Fruit fly (Drosophila melanogaster) whole organism, embryonic: ENCODE measurements around the gene Try29F.
A peak's percentile ranks its signal among the peaks of the same experiment; 100 is the strongest.

Experiments
- Atf-2 ChIP-seq: fragments of 200-800 bp; sonication (Bioruptor generic); optimal IDR thresholded peaks from 2 replicates; lab custom pipeline; 2016; ENCODE audit warnings: missing biosample characterization, missing genetic modification characterization
- Awh ChIP-seq: fragments of 200-800 bp; sonication (Bioruptor generic); IDR thresholded peaks from 2 replicates; pipeline ENCODE4, ENCODE4 v1.3.6; 2022; ENCODE audit warnings: missing biosample characterization, missing genetic modification characterization
- B-H1 ChIP-seq: fragments of 200-800 bp; sonication (Bioruptor generic); IDR thresholded peaks from 3 replicates; pipeline ENCODE4 v1.3.6; 2022; ENCODE audit warnings: missing biosample characterization, missing genetic modification characterization
- Bteb2 ChIP-seq: fragments of 200-800 bp; sonication (Bioruptor generic); optimal IDR thresholded peaks from 2 replicates; lab custom pipeline; 2016; ENCODE audit warnings: missing biosample characterization, missing genetic modification characterization
- CG10543 ChIP-seq: fragments of 200-800 bp; sonication (Bioruptor generic); optimal IDR thresholded peaks from 3 replicates; lab custom pipeline; 2017; ENCODE audit warnings: missing biosample characterization, mild to moderate bottlenecking, missing genetic modification characterization, moderate library complexity
- CG10979 ChIP-seq: fragments of 200-800 bp; sonication (Bioruptor generic); optimal IDR thresholded peaks from 2 replicates; lab custom pipeline; 2018; ENCODE audit warnings: missing biosample characterization, mild to moderate bottlenecking, missing genetic modification characterization, moderate library complexity
- CG1233 ChIP-seq: fragments of 200-800 bp; sonication (Bioruptor generic); optimal IDR thresholded peaks from 4 replicates; lab custom pipeline; 2018; ENCODE audit warnings: missing biosample characterization, mild to moderate bottlenecking, missing genetic modification characterization
- CG13894 ChIP-seq: fragments of 200-800 bp; sonication (Bioruptor generic); optimal IDR thresholded peaks from 3 replicates; lab custom pipeline; 2018; ENCODE audit warnings: missing biosample characterization, mild to moderate bottlenecking, missing genetic modification characterization, moderate library complexity
- CG15011 ChIP-seq: fragments of 200-800 bp; sonication (Bioruptor generic); optimal IDR thresholded peaks from 3 replicates; lab custom pipeline; 2018; ENCODE audit warnings: missing biosample characterization, mild to moderate bottlenecking, missing genetic modification characterization
- CG18011 ChIP-seq: fragments of 200-800 bp; sonication (Bioruptor generic); optimal IDR thresholded peaks from 2 replicates; lab custom pipeline; 2017; ENCODE audit warnings: missing biosample characterization, missing genetic modification characterization, mild to moderate bottlenecking, moderate library complexity, missing genotype
- CG30403 ChIP-seq: fragments of 200-800 bp; sonication (Bioruptor generic); optimal IDR thresholded peaks from 3 replicates; lab custom pipeline; 2016; ENCODE audit warnings: missing biosample characterization, missing genetic modification characterization
- CG30431 ChIP-seq: fragments of 200-800 bp; sonication (Bioruptor generic); optimal IDR thresholded peaks from 2 replicates; lab custom pipeline; 2017; ENCODE audit warnings: missing biosample characterization, missing genetic modification characterization
- CG31441 ChIP-seq: fragments of 200-800 bp; sonication (Bioruptor generic); IDR thresholded peaks from 2 replicates; pipeline ENCODE4 v1.3.6; 2022; ENCODE audit warnings: missing biosample characterization, missing genetic modification characterization
- CG4424 ChIP-seq: fragments of 200-800 bp; sonication (Bioruptor generic); optimal IDR thresholded peaks from 3 replicates; lab custom pipeline; 2016; ENCODE audit warnings: missing biosample characterization, missing genetic modification characterization
- CG4730 ChIP-seq: fragments of 200-800 bp; sonication (Bioruptor generic); IDR thresholded peaks from 2 replicates; pipeline ENCODE4 v1.3.6; 2022; ENCODE audit warnings: missing biosample characterization, missing genetic modification characterization
- CG6272 ChIP-seq: fragments of 200-800 bp; sonication (Bioruptor generic); IDR thresholded peaks from 2 replicates; pipeline ENCODE4 v1.3.6; 2022; ENCODE audit warnings: missing biosample characterization, missing genetic modification characterization
- CG6683 ChIP-seq: fragments of 200-800 bp; sonication (Bioruptor generic); optimal IDR thresholded peaks from 2 replicates; lab custom pipeline; 2017; ENCODE audit warnings: missing biosample characterization, mild to moderate bottlenecking, missing genetic modification characterization, missing genetic modification reagents
- CG8089 ChIP-seq: fragments of 200-800 bp; sonication (Bioruptor generic); optimal IDR thresholded peaks from 3 replicates; lab custom pipeline; 2016; ENCODE audit warnings: missing biosample characterization, missing genetic modification characterization
- CG9817 ChIP-seq: fragments of 200-800 bp; sonication (Bioruptor generic); optimal IDR thresholded peaks from 2 replicates; lab custom pipeline; 2018; ENCODE audit warnings: missing biosample characterization, mild to moderate bottlenecking, missing genetic modification characterization, moderate library complexity
- D ChIP-seq, 2 experiments: fragments of 200-800 bp in 1 of 2; fragments of >200 bp in 1 of 2; sonication (Bioruptor generic) in 1 of 2; optimal IDR thresholded peaks; 2 replicates in 1 of 2; 3 replicates in 1 of 2; lab custom pipeline; 2017; ENCODE audit warnings: mild to moderate bottlenecking in 1 of 2, missing biosample characterization in 1 of 2, missing genetic modification characterization in 1 of 2, missing genetic modification reagents in 1 of 2
- Fer1 ChIP-seq: fragments of 200-800 bp; sonication (Bioruptor generic); optimal IDR thresholded peaks from 2 replicates; lab custom pipeline; 2017; ENCODE audit warnings: missing biosample characterization, mild to moderate bottlenecking, missing genetic modification characterization
- Gsc ChIP-seq: fragments of 200-800 bp; sonication (Bioruptor generic); IDR thresholded peaks from 2 replicates; pipeline ENCODE4 v1.3.6; 2022; ENCODE audit warnings: missing biosample characterization, missing genetic modification characterization
- HHEX ChIP-seq: fragments of 200-800 bp; sonication (Bioruptor generic); optimal IDR thresholded peaks from 3 replicates; lab custom pipeline; 2017; ENCODE audit warnings: missing biosample characterization, mild to moderate bottlenecking, missing genetic modification characterization, missing genetic modification reagents
- HLHmδ ChIP-seq: fragments of 200-800 bp; sonication (Bioruptor generic); optimal IDR thresholded peaks from 2 replicates; lab custom pipeline; 2018; ENCODE audit warnings: missing biosample characterization, mild to moderate bottlenecking, missing genetic modification characterization, moderate library complexity
- Lhr ChIP-seq: fragments of 200-800 bp; sonication (Bioruptor generic); optimal IDR thresholded peaks from 3 replicates; lab custom pipeline; 2017; ENCODE audit warnings: mild to moderate bottlenecking, missing biosample characterization, missing genetic modification reagents, missing genetic modification characterization
- MTF-1 ChIP-seq: fragments of 200-800 bp; sonication (Bioruptor generic); optimal IDR thresholded peaks from 2 replicates; lab custom pipeline; 2018; ENCODE audit warnings: missing biosample characterization, mild to moderate bottlenecking, missing genetic modification characterization, borderline replicate concordance
- NfI ChIP-seq: fragments of 200-800 bp; sonication (Bioruptor generic); optimal IDR thresholded peaks from 3 replicates; lab custom pipeline; 2018; ENCODE audit warnings: missing biosample characterization, mild to moderate bottlenecking, missing genetic modification characterization, moderate library complexity
- Rfx ChIP-seq: fragments of 200-800 bp; sonication (Bioruptor generic); IDR thresholded peaks from 2 replicates; pipeline ENCODE4 v1.3.6; 2022; ENCODE audit warnings: missing biosample characterization, missing genetic modification characterization
- Trl ChIP-seq, 3 experiments: fragments of >200 bp in 2 of 3; fragments of 200-800 bp in 1 of 3; sonication (Bioruptor generic) in 1 of 3; optimal IDR thresholded peaks; 2 replicates in 1 of 3; 3 replicates in 2 of 3; lab custom pipeline; 2016 to 2017; ENCODE audit warnings: missing biosample characterization in 1 of 3, missing genetic modification characterization in 1 of 3
- bbx ChIP-seq: fragments of 200-800 bp; sonication (Bioruptor generic); IDR thresholded peaks from 2 replicates; pipeline ENCODE4 v1.3.6; 2022; ENCODE audit warnings: missing biosample characterization, missing genetic modification characterization; ENCODE audit not compliant: partially characterized antibody
- crp ChIP-seq, 2 experiments: fragments of 200-800 bp; sonication (Bioruptor generic); optimal IDR thresholded peaks; 2 replicates in 1 of 2; 3 replicates in 1 of 2; lab custom pipeline; 2017; ENCODE audit warnings: missing biosample characterization in 2 of 2, missing genetic modification characterization in 2 of 2, mild to moderate bottlenecking in 1 of 2, moderate library complexity in 1 of 2
- dysf ChIP-seq: fragments of 200-800 bp; sonication (Bioruptor generic); IDR thresholded peaks from 3 replicates; pipeline ENCODE4 v1.3.6; 2022; ENCODE audit warnings: missing biosample characterization, missing genetic modification characterization
- gem ChIP-seq: fragments of 200-800 bp; sonication (Bioruptor generic); optimal IDR thresholded peaks from 2 replicates; lab custom pipeline; 2019; ENCODE audit warnings: missing biosample characterization, mild to moderate bottlenecking, missing genetic modification characterization, moderate library complexity
- grau ChIP-seq: fragments of 200-800 bp; optimal IDR thresholded peaks from 3 replicates; lab custom pipeline; 2019; ENCODE audit warnings: missing biosample characterization, mild to moderate bottlenecking, missing genetic modification characterization, moderate library complexity
- gsb ChIP-seq: fragments of 200-800 bp; sonication (Bioruptor generic); IDR thresholded peaks from 2 replicates; pipeline ENCODE4 v1.3.6; 2022; ENCODE audit warnings: missing biosample characterization, missing genetic modification characterization
- nerfin-1 ChIP-seq: fragments of 200-800 bp; sonication (Bioruptor generic); optimal IDR thresholded peaks from 3 replicates; lab custom pipeline; 2019; ENCODE audit warnings: missing biosample characterization, mild to moderate bottlenecking, missing genetic modification characterization, moderate library complexity
- org-1 ChIP-seq: fragments of 200-800 bp; sonication (Bioruptor generic); optimal IDR thresholded peaks from 2 replicates; lab custom pipeline; 2017; ENCODE audit warnings: missing biosample characterization, missing genetic modification characterization
- pnt ChIP-seq: fragments of 200-800 bp; sonication (Bioruptor generic); optimal IDR thresholded peaks from 3 replicates; lab custom pipeline; 2016; ENCODE audit warnings: missing biosample characterization, missing genetic modification characterization
- pzg ChIP-seq: fragments of 200-800 bp; sonication (Bioruptor generic); optimal IDR thresholded peaks from 3 replicates; lab custom pipeline; 2018; ENCODE audit warnings: missing biosample characterization, mild to moderate bottlenecking, missing genetic modification characterization, moderate library complexity
- scrt ChIP-seq: fragments of 200-800 bp; sonication (Bioruptor generic); optimal IDR thresholded peaks from 2 replicates; lab custom pipeline; 2018; ENCODE audit warnings: missing biosample characterization, mild to moderate bottlenecking, missing genetic modification characterization, moderate library complexity
- sob ChIP-seq: fragments of 200-800 bp; sonication (Bioruptor generic); IDR thresholded peaks from 2 replicates; pipeline ENCODE4 v1.3.6; 2022; ENCODE audit warnings: missing biosample characterization, missing genetic modification characterization
- stc ChIP-seq: fragments of 200-800 bp; sonication (Bioruptor generic); IDR thresholded peaks from 2 replicates; pipeline ENCODE4 v1.3.6; 2022; ENCODE audit warnings: missing biosample characterization, missing genetic modification characterization
- tna ChIP-seq: fragments of 200-800 bp; sonication (Bioruptor generic); IDR thresholded peaks from 2 replicates; pipeline ENCODE4 v1.3.6; 2022; ENCODE audit warnings: missing biosample characterization, missing genetic modification characterization; ENCODE audit not compliant: partially characterized antibody
- ttk ChIP-seq: fragments of 200-800 bp; sonication (Bioruptor generic); IDR thresholded peaks from 2 replicates; pipeline ENCODE4 v2.1.2; 2022; ENCODE audit warnings: missing biosample characterization, missing genetic modification characterization

The Try29F gene

DNA sequence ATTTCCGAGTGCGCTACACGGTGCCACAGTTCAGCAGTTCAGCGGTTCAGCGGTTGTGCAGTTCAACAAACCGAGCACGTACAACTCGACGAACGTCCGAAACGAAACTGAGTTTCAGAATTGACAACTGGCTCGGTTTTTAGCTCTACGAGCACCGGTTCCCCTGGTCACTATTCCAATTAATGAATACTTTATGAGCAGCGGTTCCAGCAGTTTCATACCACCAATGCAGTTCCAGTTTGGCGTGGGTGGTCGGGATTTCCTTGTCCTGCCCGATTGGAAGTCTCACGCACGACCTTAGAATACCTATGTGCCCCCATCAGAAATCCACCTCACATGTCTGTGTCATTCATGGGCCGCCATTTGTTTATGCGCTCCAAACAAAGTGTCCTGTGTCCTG lies 23.0 kb upstream of the Try29F start, which contains the start of gene CG9541 (continued):
- TF ChIP-seq dysf (peak; percentile 5; the same call in 1 of the 3 replicates), tna (GFP tag; lab: Robert Waterston, UW) (0 out of 2 replicates have a peak, but pooled peaks have one; percentile 19), Lhr (no peak), MTF-1 (GFP tag; lab: Kevin White, UChicago) (no peak), Trl (optimal IDR thresholded peaks at IDR 0.05; lab: Kevin White, UChicago) (no peak), Trl (GFP tag; optimal IDR thresholded peaks at IDR 0.05; lab: Kevin White, UChicago) (no peak), CG30431 (GFP tag; lab: Kevin White, UChicago) (no peak), scrt (no peak), Fer1 (GFP tag; lab: Kevin White, UChicago) (no peak)

DNA sequence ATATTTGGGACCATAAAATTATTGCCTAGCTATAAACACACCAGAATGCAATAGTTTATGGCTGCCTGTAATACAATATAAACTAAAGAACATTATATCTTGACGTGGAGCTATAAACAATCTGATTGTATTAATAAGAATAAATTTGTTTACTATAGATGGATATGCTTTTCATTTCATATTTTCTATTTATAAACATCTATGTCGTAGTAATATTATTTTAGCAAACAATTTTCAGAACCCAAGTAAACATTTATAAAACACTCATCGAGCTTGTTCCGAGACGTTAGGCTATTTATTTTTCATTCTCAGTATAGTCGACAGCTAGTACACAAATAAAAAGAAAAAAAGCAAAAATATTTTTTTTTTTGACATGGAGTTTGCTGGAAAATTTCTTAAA lies 18.0 kb upstream of the Try29F start, which contains the start of gene CG18662:
Gene CG18662, plus strand, starts transcription at position 301 of the 400 bp plus-strand sequence.
- no peak for TF ChIP-seq bbx (GFP tag; lab: Robert Waterston, UW)
- TF ChIP-seq Atf-2 (GFP tag; lab: Kevin White, UChicago): no peak
- no peak for TF ChIP-seq CG9817 (tag; lab: Kevin White, UChicago)
- no peak for TF ChIP-seq org-1
- no peak for TF ChIP-seq CG6272 (GFP tag; lab: Robert Waterston, UW)
- no peak for TF ChIP-seq CG1233 (GFP tag; lab: Kevin White, UChicago)
- no peak for TF ChIP-seq CG4730 (GFP tag; lab: Robert Waterston, UW)
- no peak for TF ChIP-seq CG8089 (GFP tag; lab: Kevin White, UChicago)
- TF ChIP-seq HLHmδ: no peak
- TF ChIP-seq Awh (GFP tag; lab: Robert Waterston, UW): no peak
- TF ChIP-seq CG4424 (GFP tag; lab: Kevin White, UChicago): no peak
- TF ChIP-seq gsb (GFP tag; lab: Robert Waterston, UW): no peak
- no peak for TF ChIP-seq pnt (GFP tag; lab: Kevin White, UChicago)
- TF ChIP-seq Gsc (GFP tag; lab: Robert Waterston, UW): no peak
- TF ChIP-seq HHEX (GFP tag; lab: Kevin White, UChicago): no peak
- no peak for TF ChIP-seq scrt

DNA sequence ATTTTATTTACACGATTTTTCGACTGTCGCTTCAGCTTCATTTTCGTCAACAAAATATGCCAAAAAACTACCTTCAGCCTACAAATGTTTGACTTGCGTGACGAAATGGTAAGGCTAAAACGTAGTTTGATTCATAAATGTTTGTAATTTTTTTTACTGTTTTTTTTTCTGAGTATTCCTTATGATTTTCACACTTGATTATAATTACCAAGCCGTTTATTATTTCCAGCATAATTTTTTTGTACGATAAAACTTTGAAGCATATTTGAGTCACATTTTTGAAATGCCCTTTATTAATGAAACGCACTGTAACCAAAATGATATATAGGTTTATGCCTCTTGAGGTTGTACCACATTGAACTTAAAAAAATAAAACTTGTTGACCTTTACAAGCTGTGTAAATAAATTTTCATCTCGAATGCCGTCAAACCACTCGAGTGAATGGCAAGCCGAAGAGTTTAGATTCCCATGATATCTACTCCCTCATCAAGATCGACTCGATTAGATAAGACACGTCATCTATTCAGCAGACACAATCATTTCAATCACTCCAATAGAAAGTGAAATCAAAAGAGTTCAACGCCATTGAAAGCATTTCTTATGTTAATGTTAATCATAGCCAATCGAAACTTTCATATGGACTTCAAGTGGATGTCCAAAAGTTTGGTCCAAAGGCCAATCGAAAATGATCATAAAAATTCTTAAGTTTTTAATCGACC lies 15.6 kb upstream of the Try29F start:
- no peak for TF ChIP-seq CG13894 (tag; lab: Kevin White, UChicago)
- TF ChIP-seq Rfx (GFP tag; lab: Robert Waterston, UW): peak; percentile 76
- TF ChIP-seq ttk (GFP tag; lab: Robert Waterston, UW): peak; percentile 33; the same call in 1 of the 2 replicates
- peak; percentile 24 for TF ChIP-seq nerfin-1 (tag; lab: Kevin White, UChicago)
- TF ChIP-seq crp (GFP tag; optimal IDR thresholded peaks at IDR 0.05; lab: Kevin White, UChicago): no peak
- peak; percentile 17 for TF ChIP-seq CG15011
- no peak for TF ChIP-seq pzg
- 0 out of 3 replicates have a peak, but pooled peaks have one; percentile 24 for TF ChIP-seq B-H1 (GFP tag; lab: Robert Waterston, UW)
- peak; percentile 24 for TF ChIP-seq HHEX (GFP tag; lab: Kevin White, UChicago)
- TF ChIP-seq CG10979 (tag; lab: Kevin White, UChicago): peak; percentile 1
- peak; percentile 27 for TF ChIP-seq NfI (GFP tag; lab: Kevin White, UChicago)
- TF ChIP-seq CG31441: peak; percentile 58; the same call in 1 of the 2 replicates
- peak; percentile 2 for TF ChIP-seq CG10543 (GFP tag; lab: Kevin White, UChicago)
- peak; percentile 38 for TF ChIP-seq scrt
- TF ChIP-seq CG30403: peak; percentile 61
- TF ChIP-seq CG6683 (GFP tag; lab: Kevin White, UChicago): peak; percentile 4
- TF ChIP-seq stc (GFP tag; lab: Robert Waterston, UW): peak; percentile 66
- TF ChIP-seq grau (tag; lab: Kevin White, UChicago): peak; percentile 48
- peak; percentile 34 for TF ChIP-seq Bteb2 (GFP tag; lab: Kevin White, UChicago)
- peak; percentile 28 for TF ChIP-seq org-1
- no peak for TF ChIP-seq D (optimal IDR thresholded peaks at IDR 0.05; lab: Kevin White, UChicago)
- TF ChIP-seq D (GFP tag; optimal IDR thresholded peaks at IDR 0.05; lab: Kevin White, UChicago): no peak
- peak; percentile 75 for TF ChIP-seq gem (tag; lab: Kevin White, UChicago)
- TF ChIP-seq sob (GFP tag; lab: Robert Waterston, UW): peak; percentile 47; the same call in 1 of the 2 replicates
- peak; percentile 2 for TF ChIP-seq CG18011
